Worm (Caenorhabditis elegans): Measurements from ENCODE around the gene srr-1.

The srr-1 gene

DNA sequence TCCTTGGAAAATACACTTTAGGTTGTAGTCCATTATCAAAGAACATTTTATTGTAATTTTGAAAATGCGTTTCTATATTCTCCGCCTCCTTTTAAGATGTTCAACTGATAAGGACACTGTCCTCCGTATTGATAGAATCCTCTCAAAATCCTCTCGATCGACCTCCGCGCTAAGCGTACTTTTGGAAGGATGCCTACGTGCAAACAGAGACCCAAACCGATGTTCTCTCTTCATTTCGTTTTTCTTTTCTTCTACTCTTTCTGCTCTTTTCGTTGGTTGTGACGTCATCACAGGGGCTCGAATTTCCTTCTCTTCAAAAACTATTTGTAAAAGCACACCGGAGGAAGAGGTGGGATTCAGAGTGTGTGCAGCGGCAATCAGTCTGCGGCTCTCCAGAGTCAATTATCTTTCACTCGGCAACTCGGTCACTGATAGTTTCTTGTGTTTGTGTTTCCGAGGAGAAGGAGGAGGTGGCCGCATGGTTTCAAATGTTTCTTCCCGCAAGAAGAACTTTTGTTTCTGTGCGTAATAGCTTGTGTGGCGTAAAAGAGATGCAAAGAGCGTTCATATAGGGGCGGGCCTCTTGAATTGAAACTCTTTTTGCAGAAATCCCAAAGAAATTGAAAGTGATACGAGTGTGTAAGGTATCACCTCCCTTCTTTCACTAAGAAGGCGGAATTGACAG, 29.0 kb upstream of the srr-1 start, which contains the start of gene C34B4.2:
C34B4.2 (plus strand) TSS at position 614 of the 685 bp plus-strand sequence.
- TF ChIP-seq ama-1 (optimal IDR thresholded peaks at IDR 0.05) (no peak), dve-1 (tag; optimal IDR thresholded peaks at IDR 0.05; ENCODE audit: insufficient read depth) (peak; percentile 57), mep-1 (tag; optimal IDR thresholded peaks at IDR 0.05) (peak; percentile 75), rbr-2 (tag; optimal IDR thresholded peaks at IDR 0.05) (peak; percentile 3), tag-97 (GFP tag; IDR thresholded peaks at IDR 0.05) (no peak), nhr-6 (tag; optimal IDR thresholded peaks at IDR 0.05) (no peak), mdt-29 (GFP tag; IDR thresholded peaks at IDR 0.05) (peak; percentile 38; the same call in 1 of the 2 replicates), jun-1 (tag; optimal IDR thresholded peaks at IDR 0.05) (no peak), nhr-77 (tag; optimal IDR thresholded peaks at IDR 0.05) (peak; percentile 5), nhr-237 (tag; optimal IDR thresholded peaks at IDR 0.05) (no peak), zip-11 (GFP tag; IDR thresholded peaks at IDR 0.05) (no peak), lin-15B (tag; optimal IDR thresholded peaks at IDR 0.05) (no peak), unc-130 (GFP tag; optimal IDR thresholded peaks at IDR 0.05) (no peak), F44E2.7 (GFP tag; IDR thresholded peaks at IDR 0.05) (no peak), nhr-28 (tag; optimal IDR thresholded peaks at IDR 0.05) (peak; percentile 55), mxl-3 (GFP tag; optimal IDR thresholded peaks at IDR 0.05) (peak; percentile 66), nhr-11 (tag; optimal IDR thresholded peaks at IDR 0.05) (peak; percentile 51), lsy-2 (tag; optimal IDR thresholded peaks at IDR 0.05) (peak; percentile 7 to 62), tra-1 (GFP tag; IDR thresholded peaks at IDR 0.05) (peak; percentile 72; the same call in 1 of the 2 replicates), lin-1 (GFP tag; IDR thresholded peaks at IDR 0.05) (peak; percentile 68; the same call in 1 of the 2 replicates), attf-4 (tag; optimal IDR thresholded peaks at IDR 0.05) (no peak), F10B5.3 (tag; optimal IDR thresholded peaks at IDR 0.05) (no peak), egl-27 (tag; optimal IDR thresholded peaks at IDR 0.05) (no peak), mes-2 (tag; optimal IDR thresholded peaks at IDR 0.05; ENCODE audit: poor library complexity, severe bottlenecking) (peak; percentile 48), unc-62 (GFP tag; optimal IDR thresholded peaks at IDR 0.05 in 1 of 2) (peak in 1 of 2 experiments; percentile 93), unc-62 (tag; optimal IDR thresholded peaks at IDR 0.05) (no peak), madf-5 (GFP tag; IDR thresholded peaks at IDR 0.05) (no peak), ceh-28 (tag; optimal IDR thresholded peaks at IDR 0.05) (no peak), set-16 (GFP tag; IDR thresholded peaks at IDR 0.05) (no peak), aly-2 (tag; optimal IDR thresholded peaks at IDR 0.05) (no peak), lim-7 (GFP tag; IDR thresholded peaks at IDR 0.05) (no peak), nhr-10 (tag; optimal IDR thresholded peaks at IDR 0.05) (no peak), pha-4 (GFP tag; IDR thresholded peaks at IDR 0.05) (peak; percentile 61), pha-4 (tag; optimal IDR thresholded peaks at IDR 0.05) (peak; percentile 85), nhr-102 (tag; optimal IDR thresholded peaks at IDR 0.05) (peak; percentile 7), T26A8.4 (GFP tag; IDR thresholded peaks at IDR 0.05) (peak; percentile 55; the same call in 1 of the 2 replicates), unc-39 (tag; optimal IDR thresholded peaks at IDR 0.05) (no peak), ctbp-1 (GFP tag; IDR thresholded peaks at IDR 0.05) (0 out of 2 replicates have a peak, but pooled peaks have one; percentile 46), ZK337.2 (GFP tag; IDR thresholded peaks at IDR 0.05) (no peak), hlh-30 (tag; optimal IDR thresholded peaks at IDR 0.05; ENCODE audit: insufficient read depth) (peak; percentile 3), ZK546.5 (tag; optimal IDR thresholded peaks at IDR 0.05) (no peak), lin-13 (GFP tag; optimal IDR thresholded peaks at IDR 0.05) (no peak), hif-1 (tag; optimal IDR thresholded peaks at IDR 0.05) (peak; percentile 84 to 99), duxl-1 (tag; optimal IDR thresholded peaks at IDR 0.05; ENCODE audit: poor library complexity) (no peak), snpc-4 (tag; optimal IDR thresholded peaks at IDR 0.05) (no peak), mdl-1 (tag; optimal IDR thresholded peaks at IDR 0.05) (peak in 1 of 2 experiments; percentile 66), hmg-1.1 (GFP tag; IDR thresholded peaks at IDR 0.05) (0 out of 2 replicates have a peak, but pooled peaks have one; percentile 65), lin-38 (GFP tag; IDR thresholded peaks at IDR 0.05) (peak; percentile 25; the same call in 1 of the 2 replicates), T20F7.1 (GFP tag; optimal IDR thresholded peaks at IDR 0.05) (peak; percentile 25), hlh-11 (tag; optimal IDR thresholded peaks at IDR 0.05) (peak; percentile 90)
